Worm (Caenorhabditis elegans) whole organism, mixed stage, embryonic: ENCODE results near the gene C03B1.4.

Source experiments
- M03D4.4 ChIP-seq: sonication (generic microtip); optimal IDR thresholded peaks from 2 replicates; lab custom pipeline; 2017; ENCODE audit warnings: mild to moderate bottlenecking, missing genetic modification characterization, missing compliant biosample characterization
- bed-3 ChIP-seq: fragments of 200-800 bp; sonication (Bioruptor generic); optimal IDR thresholded peaks from 3 replicates; lab custom pipeline; 2018; ENCODE audit warnings: mild to moderate bottlenecking, missing genetic modification characterization, moderate library complexity, missing compliant biosample characterization
- blmp-1 ChIP-seq: fragments of 150-350 bp; optimal IDR thresholded peaks from 2 replicates; lab custom pipeline; 2014; ENCODE audit warnings: missing biosample characterization, missing genetic modification characterization
- ceh-39 ChIP-seq: fragments of 150-350 bp; optimal IDR thresholded peaks from 2 replicates; lab custom pipeline; 2014; ENCODE audit warnings: missing biosample characterization, missing genetic modification characterization
- ceh-43 ChIP-seq: fragments of 200-800 bp; sonication (Bioruptor generic); optimal IDR thresholded peaks from 2 replicates; lab custom pipeline; 2018; ENCODE audit warnings: mild to moderate bottlenecking, missing genetic modification characterization, moderate library complexity, missing compliant biosample characterization
- ceh-83 ChIP-seq: fragments of 200-800 bp; sonication (Bioruptor generic); optimal IDR thresholded peaks from 2 replicates; lab custom pipeline; 2018; ENCODE audit warnings: mild to moderate bottlenecking, missing genetic modification characterization, missing compliant biosample characterization
- ces-1 ChIP-seq: fragments of 150-350 bp; optimal IDR thresholded peaks from 2 replicates; lab custom pipeline; 2014; ENCODE audit warnings: missing biosample characterization, missing genetic modification reagents, missing genetic modification characterization
- cnd-1 ChIP-seq: fragments of 200-800 bp; sonication (Bioruptor generic); optimal IDR thresholded peaks from 2 replicates; lab custom pipeline; 2018; ENCODE audit warnings: mild to moderate bottlenecking, missing genetic modification characterization, missing compliant biosample characterization
- drap-1 ChIP-seq: fragments of 200-800 bp; sonication (Bioruptor generic); optimal IDR thresholded peaks from 3 replicates; lab custom pipeline; 2018; ENCODE audit warnings: mild to moderate bottlenecking, missing genetic modification characterization, missing compliant biosample characterization
- elt-1 ChIP-seq: sonication (generic microtip); optimal IDR thresholded peaks from 2 replicates; lab custom pipeline; 2017; ENCODE audit warnings: missing genetic modification characterization, mild to moderate bottlenecking, missing compliant biosample characterization, antibody characterized with exemption, moderate library complexity, borderline replicate concordance; ENCODE audit not compliant: insufficient read depth
- flh-1 ChIP-seq: fragments of 200-800 bp; sonication (Bioruptor generic); optimal IDR thresholded peaks from 2 replicates; lab custom pipeline; 2018; ENCODE audit warnings: mild to moderate bottlenecking, missing genetic modification characterization, moderate library complexity, missing compliant biosample characterization
- ham-2 ChIP-seq: fragments of 200-800 bp; sonication (Bioruptor generic); optimal IDR thresholded peaks from 2 replicates; lab custom pipeline; 2018; ENCODE audit warnings: mild to moderate bottlenecking, missing genetic modification characterization, missing compliant biosample characterization
- hlh-1 ChIP-seq: fragments of 150-350 bp; optimal IDR thresholded peaks from 2 replicates; lab custom pipeline; 2014; ENCODE audit warnings: missing biosample characterization, missing genetic modification reagents, missing genetic modification characterization
- lin-32 ChIP-seq: fragments of 200-800 bp; sonication (Bioruptor generic); optimal IDR thresholded peaks from 2 replicates; lab custom pipeline; 2018; ENCODE audit warnings: mild to moderate bottlenecking, missing genetic modification characterization, missing compliant biosample characterization
- lsy-2 ChIP-seq: fragments of 150-350 bp; optimal IDR thresholded peaks from 2 replicates; lab custom pipeline; 2014; ENCODE audit warnings: missing biosample characterization, missing genetic modification characterization
- mab-5 ChIP-seq: fragments of 150-350 bp; optimal IDR thresholded peaks from 2 replicates; lab custom pipeline; 2014; ENCODE audit warnings: missing biosample characterization, missing genetic modification characterization
- mep-1 ChIP-seq: fragments of 150-350 bp; optimal IDR thresholded peaks from 2 replicates; lab custom pipeline; 2017; ENCODE audit warnings: missing biosample characterization, missing genetic modification reagents, missing genetic modification characterization, inconsistent platforms
- mls-2 ChIP-seq: sonication (generic microtip); optimal IDR thresholded peaks from 2 replicates; lab custom pipeline; 2016; ENCODE audit warnings: mild to moderate bottlenecking, missing genetic modification characterization, moderate library complexity, missing compliant biosample characterization
- nhr-12 ChIP-seq: fragments of 150-350 bp; optimal IDR thresholded peaks from 2 replicates; lab custom pipeline; 2014; ENCODE audit warnings: missing biosample characterization, missing genetic modification characterization
- nhr-2 ChIP-seq: fragments of 150-350 bp; optimal IDR thresholded peaks from 2 replicates; lab custom pipeline; 2014; ENCODE audit warnings: missing biosample characterization, missing genetic modification characterization
- nhr-28 ChIP-seq: fragments of 150-350 bp; optimal IDR thresholded peaks from 2 replicates; lab custom pipeline; 2014; ENCODE audit warnings: missing biosample characterization, missing genetic modification characterization
- nhr-76 ChIP-seq: sonication (generic microtip); optimal IDR thresholded peaks from 2 replicates; lab custom pipeline; 2017; ENCODE audit warnings: missing biosample characterization, missing genetic modification characterization
- pha-4 ChIP-seq: fragments of 150-350 bp; optimal IDR thresholded peaks from 2 replicates; lab custom pipeline; 2018; ENCODE audit warnings: missing biosample characterization, missing genetic modification reagents, missing genetic modification characterization
- snpc-4 ChIP-seq: fragments of 150-350 bp; optimal IDR thresholded peaks from 2 replicates; lab custom pipeline; 2014; ENCODE audit warnings: missing biosample characterization, missing genetic modification characterization
- sptf-1 ChIP-seq: sonication (generic microtip); optimal IDR thresholded peaks from 2 replicates; lab custom pipeline; 2017; ENCODE audit warnings: mild to moderate bottlenecking, missing genetic modification characterization, moderate library complexity, missing compliant biosample characterization
- tbx-8 ChIP-seq: fragments of 200-800 bp; sonication (Bioruptor generic); optimal IDR thresholded peaks from 2 replicates; lab custom pipeline; 2018; ENCODE audit warnings: mild to moderate bottlenecking, missing genetic modification characterization, moderate library complexity, missing compliant biosample characterization
- unc-120 ChIP-seq: sonication (generic microtip); optimal IDR thresholded peaks from 2 replicates; lab custom pipeline; 2017; ENCODE audit warnings: missing genetic modification characterization, missing compliant biosample characterization; ENCODE audit not compliant: poor library complexity, severe bottlenecking
- unc-39 ChIP-seq: fragments of 150-350 bp; optimal IDR thresholded peaks from 2 replicates; lab custom pipeline; 2014; ENCODE audit warnings: missing biosample characterization, missing genetic modification characterization
- zip-8 ChIP-seq: fragments of 150-350 bp; optimal IDR thresholded peaks from 2 replicates; lab custom pipeline; 2014; ENCODE audit warnings: missing biosample characterization, missing genetic modification characterization
- ztf-11 ChIP-seq: fragments of 150-350 bp; optimal IDR thresholded peaks from 2 replicates; lab custom pipeline; 2014; ENCODE audit warnings: missing biosample characterization, missing genetic modification characterization

C03B1.4 gene

ce11 chrX:6337951-6338350 is 26.3 kb upstream of the C03B1.4 start, which contains the start of gene C03B1.13:
Gene C03B1.13, minus strand, starts transcription at chrX:6338051.
- TF ChIP-seq pha-4 (tag; lab: Kevin White, UChicago) (no peak), cnd-1 (tag; lab: Kevin White, UChicago) (no peak), elt-1 (tag; lab: Kevin White, UChicago) (no peak), ham-2 (GFP tag; lab: Kevin White, UChicago) (no peak), sptf-1 (tag; lab: Kevin White, UChicago) (no peak), ceh-39 (tag; lab: Kevin White, UChicago) (no peak), ces-1 (GFP tag; lab: Kevin White, UChicago) (no peak), nhr-2 (tag; lab: Kevin White, UChicago) (no peak), mab-5 (tag; lab: Kevin White, UChicago) (no peak), mep-1 (tag; lab: Kevin White, UChicago) (no peak), bed-3 (GFP tag; lab: Kevin White, UChicago) (no peak), unc-120 (tag; lab: Kevin White, UChicago) (no peak), lsy-2 (tag; lab: Kevin White, UChicago) (no peak), mls-2 (tag; lab: Kevin White, UChicago) (no peak)
- TF ChIP-seq, all 35 proteins: peak for 0

ce11 chrX:6338446-6338845 is 25.9 kb upstream of the C03B1.4 start:
- TF ChIP-seq ceh-83 (GFP tag; lab: Kevin White, UChicago) (no peak), nhr-2 (tag; lab: Kevin White, UChicago) (no peak), ces-1 (GFP tag; lab: Kevin White, UChicago) (no peak), blmp-1 (no peak), nhr-28 (tag; lab: Kevin White, UChicago) (no peak), zip-8 (tag; lab: Kevin White, UChicago) (no peak), flh-1 (GFP tag; lab: Kevin White, UChicago) (no peak), tbx-8 (GFP tag; lab: Kevin White, UChicago) (no peak), ceh-43 (GFP tag; lab: Kevin White, UChicago) (no peak), unc-120 (tag; lab: Kevin White, UChicago) (no peak), ztf-11 (tag; lab: Kevin White, UChicago) (no peak), M03D4.4 (tag; lab: Kevin White, UChicago) (no peak), mab-5 (tag; lab: Kevin White, UChicago) (no peak), cnd-1 (tag; lab: Kevin White, UChicago) (no peak), lin-32 (GFP tag; lab: Kevin White, UChicago) (no peak), mep-1 (tag; lab: Kevin White, UChicago) (no peak), bed-3 (GFP tag; lab: Kevin White, UChicago) (no peak), elt-1 (tag; lab: Kevin White, UChicago) (no peak), hlh-1 (tag; lab: Kevin White, UChicago) (no peak)
- TF ChIP-seq, all 35 proteins: peak for 0

ce11 chrX:6341513-6341912 is 22.8 kb upstream of the C03B1.4 start, which contains the start of gene C03B1.7:
Gene C03B1.7, plus strand, starts transcription at chrX:6341813.
- TF ChIP-seq nhr-2 (tag; lab: Kevin White, UChicago), result peak; percentile 48
- no peak for TF ChIP-seq ztf-11 (tag; lab: Kevin White, UChicago)

- TF ChIP-seq nhr-28 (tag; lab: Kevin White, UChicago), result no peak
These were observed 18.5 kb upstream of the C03B1.4 start for ce11 chrX:6345785-6346184.

ce11 chrX:6347013-6347412 is 17.3 kb upstream of the C03B1.4 start, which contains the start of gene C03B1.9:
Gene C03B1.9, minus strand, starts transcription at chrX:6347113.
- no peak for TF ChIP-seq cnd-1 (tag; lab: Kevin White, UChicago)
- TF ChIP-seq nhr-2 (tag; lab: Kevin White, UChicago), result no peak
- no peak for TF ChIP-seq nhr-12

- no peak for TF ChIP-seq ces-1 (GFP tag; lab: Kevin White, UChicago)
- TF ChIP-seq unc-39 (tag; lab: Kevin White, UChicago), result no peak
- no peak for TF ChIP-seq ceh-39 (tag; lab: Kevin White, UChicago)
- TF ChIP-seq drap-1 (GFP tag; lab: Kevin White, UChicago), result no peak
- TF ChIP-seq bed-3 (GFP tag; lab: Kevin White, UChicago), result no peak
- no peak for TF ChIP-seq ztf-11 (tag; lab: Kevin White, UChicago)
- no peak for TF ChIP-seq nhr-76 (tag; lab: Kevin White, UChicago)
- no peak for TF ChIP-seq mep-1 (tag; lab: Kevin White, UChicago)
- TF ChIP-seq snpc-4 (tag; lab: Kevin White, UChicago), result no peak
- TF ChIP-seq, all 35 proteins: peak for 0
These were observed 14.3 kb upstream of the C03B1.4 start, which contains the start of gene C03B1.6 for ce11 chrX:6350016-6350415. Gene C03B1.6, plus strand, starts transcription at chrX:6350316.
